Worm (Caenorhabditis elegans): Measurements from ENCODE around the gene K09F5.1.

ce11 chrX:7726351-7726750, 13.1 kb upstream of the K09F5.1 start:
- TF ChIP-seq ama-1 (optimal IDR thresholded peaks at IDR 0.05): no peak
- no peak for TF ChIP-seq ama-1 (GFP tag; optimal IDR thresholded peaks at IDR 0.05)
- no peak for TF ChIP-seq akir-1 (GFP tag; optimal IDR thresholded peaks at IDR 0.05)
- no peak for TF ChIP-seq unc-62 (GFP tag; optimal IDR thresholded peaks at IDR 0.05)
- no peak for TF ChIP-seq chd-7 (tag; optimal IDR thresholded peaks at IDR 0.05)
- no peak for TF ChIP-seq Y53G8AR.9 (GFP tag; conservative IDR thresholded peaks at IDR 0.05)
- no peak for TF ChIP-seq zim-3 (tag; optimal IDR thresholded peaks at IDR 0.05)

Measured in whole organism, young adult.